Fruit fly (Drosophila melanogaster): ENCODE data around the gene pinta.
A peak's percentile ranks its signal among the peaks of the same experiment; 100 is the strongest.

Gene pinta

dm6 chr3R:22447874-22448254, 23.1 kb upstream of the pinta start, which contains the start of gene CG34376 (continued):
- TF ChIP-seq sens (GFP tag) (peak; percentile 89), CG9797 (GFP tag; optimal IDR thresholded peaks at IDR 0.05) (peak; percentile 79), unpg (GFP tag; optimal IDR thresholded peaks at IDR 0.05) (peak; percentile 28), Gug (GFP tag; IDR thresholded peaks at IDR 0.05) (peak; percentile 18; the same call in 1 of the 4 replicates), CG13123 (GFP tag; optimal IDR thresholded peaks at IDR 0.05) (no peak), Sox100B (GFP tag; optimal IDR thresholded peaks at IDR 0.05) (no peak), Scr (GFP tag; IDR thresholded peaks at IDR 0.05; ENCODE audit: partially characterized antibody) (no peak), trem (tag; optimal IDR thresholded peaks at IDR 0.05) (peak; percentile 57), CG15011 (GFP tag; optimal IDR thresholded peaks at IDR 0.05) (no peak), CG6854 (GFP tag; optimal IDR thresholded peaks at IDR 0.05) (no peak), D19B (GFP tag; optimal IDR thresholded peaks at IDR 0.05) (no peak), CG1832 (GFP tag; optimal IDR thresholded peaks at IDR 0.05) (no peak), Nf-YA (GFP tag; IDR thresholded peaks at IDR 0.05) (peak; percentile 22; the same call in 1 of the 2 replicates), esg (GFP tag; conservative IDR thresholded peaks at IDR 0.05) (0 out of 2 replicates have a peak, but pooled peaks have one; percentile 7), CG33557 (GFP tag; optimal IDR thresholded peaks at IDR 0.05) (no peak), kni (GFP tag; optimal IDR thresholded peaks at IDR 0.05) (peak; percentile 46), dati (GFP tag; IDR thresholded peaks at IDR 0.05) (0 out of 2 replicates have a peak, but pooled peaks have one; percentile 29), Oaz (GFP tag; IDR thresholded peaks at IDR 0.05) (no peak), zf30C (GFP tag; optimal IDR thresholded peaks at IDR 0.05) (no peak), CG4328 (GFP tag; optimal IDR thresholded peaks at IDR 0.05) (no peak), Awh (GFP tag; IDR thresholded peaks at IDR 0.05) (peak; percentile 25; the same call in 1 of the 2 replicates), CG3407 (GFP tag; optimal IDR thresholded peaks at IDR 0.05) (peak; percentile 34), CG1792 (GFP tag; optimal IDR thresholded peaks at IDR 0.05) (no peak), CG7372 (GFP tag; IDR thresholded peaks at IDR 0.05) (peak; percentile 13; the same call in 1 of the 2 replicates), CG12219 (GFP tag; optimal IDR thresholded peaks at IDR 0.05) (peak; percentile 9), Poxn (GFP tag; IDR thresholded peaks at IDR 0.05) (no peak), CG18764 (GFP tag; optimal IDR thresholded peaks at IDR 0.05) (peak; percentile 40), ab (GFP tag; optimal IDR thresholded peaks at IDR 0.05) (no peak), klu (GFP tag; IDR thresholded peaks at IDR 0.05) (peak; percentile 34; the same call in 1 of the 2 replicates), HmgD (GFP tag; optimal IDR thresholded peaks at IDR 0.05) (no peak), en (GFP tag; optimal IDR thresholded peaks at IDR 0.05) (no peak), CG15514 (GFP tag; optimal IDR thresholded peaks at IDR 0.05) (peak; percentile 67), ac (GFP tag; optimal IDR thresholded peaks at IDR 0.05) (no peak), repo (GFP tag; optimal IDR thresholded peaks at IDR 0.05) (no peak), otp (GFP tag; IDR thresholded peaks at IDR 0.05) (peak; percentile 78; the same call in 2 of the 3 replicates), unc-4 (GFP tag; IDR thresholded peaks at IDR 0.05; ENCODE audit: partially characterized antibody) (no peak), CG10979 (tag; optimal IDR thresholded peaks at IDR 0.05) (peak; percentile 2), sob (GFP tag; IDR thresholded peaks at IDR 0.05) (peak; percentile 31), sr (GFP tag; IDR thresholded peaks at IDR 0.05) (0 out of 3 replicates have a peak, but pooled peaks have one; percentile 36), CG2875 (GFP tag; optimal IDR thresholded peaks at IDR 0.05) (peak; percentile 6), Antp (GFP tag; optimal IDR thresholded peaks at IDR 0.05) (peak; percentile 12), CG15479 (GFP tag; optimal IDR thresholded peaks at IDR 0.05) (no peak), NFAT (GFP tag; IDR thresholded peaks at IDR 0.05) (peak; percentile 78), PHDP (tag; optimal IDR thresholded peaks at IDR 0.05) (peak; percentile 49), tap (tag; optimal IDR thresholded peaks at IDR 0.05) (no peak), NC2α (GFP tag; optimal IDR thresholded peaks at IDR 0.05) (no peak), lola (GFP tag; optimal IDR thresholded peaks at IDR 0.05) (peak in 1 of 3 experiments; percentile 7), sens-2 (GFP tag; IDR thresholded peaks at IDR 0.05) (peak; percentile 88), fu2 (GFP tag; optimal IDR thresholded peaks at IDR 0.05) (no peak), peb (GFP tag; IDR thresholded peaks at IDR 0.05) (no peak), CG6175 (GFP tag; IDR thresholded peaks at IDR 0.05) (no peak)
